Worm (Caenorhabditis elegans): ENCODE data around the gene Y116A8C.43.

- TF ChIP-seq nhr-21 (tag; optimal IDR thresholded peaks at IDR 0.05): no peak
- no peak for TF ChIP-seq unc-39 (tag; optimal IDR thresholded peaks at IDR 0.05)
- TF ChIP-seq egl-27 (tag; optimal IDR thresholded peaks at IDR 0.05): no peak
- TF ChIP-seq snpc-4 (tag; optimal IDR thresholded peaks at IDR 0.05): no peak
- no peak for TF ChIP-seq zag-1 (tag; optimal IDR thresholded peaks at IDR 0.05)
These were observed 19.5 kb downstream of the Y116A8C.43 start for ce11 chrIV:17108200-17108599.
